Worm (Caenorhabditis elegans) whole organism, L4/young adult: ENCODE results near the gene hacd-1.

Experiments
- W03F9.2 ChIP-seq: fragments of 150-350 bp; optimal IDR thresholded peaks from 2 replicates; lab custom pipeline; 2014; ENCODE audit warnings: missing biosample characterization, missing genetic modification characterization
- dao-5 ChIP-seq: sonication (generic microtip); optimal IDR thresholded peaks from 2 replicates; lab custom pipeline; 2016; ENCODE audit warnings: missing genotype, missing genetic modification characterization, moderate library complexity, missing compliant biosample characterization

DNA sequence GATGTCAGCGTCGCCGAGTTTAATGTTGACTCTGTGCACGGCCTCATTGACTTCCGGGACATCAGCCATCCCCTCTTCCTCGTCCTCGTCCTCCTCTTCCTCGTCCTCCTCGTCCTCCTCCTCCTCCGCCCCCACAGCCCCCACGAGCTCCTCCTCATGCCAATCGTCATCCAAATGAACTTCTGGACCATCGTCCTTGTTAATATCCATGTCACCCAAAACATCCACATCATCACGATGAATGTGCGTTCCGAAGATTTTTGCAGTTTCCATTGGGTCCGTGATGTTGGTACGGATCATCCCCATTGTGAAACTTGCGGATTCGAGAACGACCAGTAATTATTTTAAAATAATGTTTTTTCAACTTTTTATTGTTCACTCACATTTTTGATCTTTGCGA is 25.8 kb upstream of the hacd-1 start:
- TF ChIP-seq W03F9.2 (no peak), dao-5 (tag; lab: Kevin White, UChicago) (no peak)
